Fruit fly (Drosophila melanogaster): ENCODE results near the gene CG4119.
A peak's percentile ranks its signal among the peaks of the same experiment; 100 is the strongest.

Gene CG4119

dm6 chrX:5664222-5664621 lies 1.6 kb upstream of the CG4119 start (continued):
- TF ChIP-seq CG18599 (GFP tag; optimal IDR thresholded peaks at IDR 0.05) (peak; percentile 76), CG15514 (GFP tag; optimal IDR thresholded peaks at IDR 0.05) (peak; percentile 62), eve (GFP tag; optimal IDR thresholded peaks at IDR 0.05) (no peak), ssp (GFP tag; IDR thresholded peaks at IDR 0.05) (no peak), seq (GFP tag; IDR thresholded peaks at IDR 0.05) (peak; percentile 61; the same call in 1 of the 2 replicates), BtbVII (GFP tag; optimal IDR thresholded peaks at IDR 0.05) (peak; percentile 67), CG8290 (GFP tag; optimal IDR thresholded peaks at IDR 0.05) (no peak), CG8290 (tag; optimal IDR thresholded peaks at IDR 0.05) (peak in 1 of 2 experiments; percentile 53), ken (GFP tag; IDR thresholded peaks at IDR 0.05) (0 out of 3 replicates have a peak, but pooled peaks have one; percentile 22), ttk (GFP tag; IDR thresholded peaks at IDR 0.05) (no peak), cwo (GFP tag; optimal IDR thresholded peaks at IDR 0.05) (no peak), HLH3B (GFP tag; IDR thresholded peaks at IDR 0.05) (no peak), so (GFP tag; IDR thresholded peaks at IDR 0.05) (0 out of 3 replicates have a peak, but pooled peaks have one; percentile 13), CG31365 (tag; optimal IDR thresholded peaks at IDR 0.05) (peak; percentile 50), pfk (GFP tag; optimal IDR thresholded peaks at IDR 0.05) (peak; percentile 68), CG9876 (GFP tag; optimal IDR thresholded peaks at IDR 0.05) (no peak), CG15601 (tag; optimal IDR thresholded peaks at IDR 0.05) (no peak), Meics (GFP tag; optimal IDR thresholded peaks at IDR 0.05) (peak; percentile 44), CG3281 (GFP tag; optimal IDR thresholded peaks at IDR 0.05) (peak; percentile 64), CG6683 (GFP tag; optimal IDR thresholded peaks at IDR 0.05) (peak; percentile 39), C15 (GFP tag; IDR thresholded peaks at IDR 0.05) (no peak), Hand (GFP tag; optimal IDR thresholded peaks at IDR 0.05) (peak; percentile 70), CG17385 (GFP tag; optimal IDR thresholded peaks at IDR 0.05) (peak; percentile 41), CG13296 (GFP tag; optimal IDR thresholded peaks at IDR 0.05) (peak; percentile 74), ERR (GFP tag; optimal IDR thresholded peaks at IDR 0.05) (no peak), stc (GFP tag; IDR thresholded peaks at IDR 0.05) (peak; percentile 15; the same call in 1 of the 2 replicates), nerfin-1 (tag; optimal IDR thresholded peaks at IDR 0.05) (peak; percentile 93), CG17359 (tag; optimal IDR thresholded peaks at IDR 0.05) (peak; percentile 9), ewg (GFP tag; optimal IDR thresholded peaks at IDR 0.05) (peak; percentile 42), Fer3 (tag; optimal IDR thresholded peaks at IDR 0.05) (peak; percentile 10), Atf6 (GFP tag; IDR thresholded peaks at IDR 0.05) (0 out of 2 replicates have a peak, but pooled peaks have one; percentile 36), CG7987 (GFP tag; optimal IDR thresholded peaks at IDR 0.05) (peak; percentile 48), CG6254 (GFP tag; optimal IDR thresholded peaks at IDR 0.05) (peak; percentile 51), CG34376 (GFP tag; optimal IDR thresholded peaks at IDR 0.05) (peak; percentile 87), mirr (GFP tag; optimal IDR thresholded peaks at IDR 0.05) (peak; percentile 72), CG11456 (GFP tag; IDR thresholded peaks at IDR 0.05) (0 out of 3 replicates have a peak, but pooled peaks have one; percentile 8), kni (GFP tag; optimal IDR thresholded peaks at IDR 0.05) (peak; percentile 13), Med (GFP tag) (peak; percentile 56), sna (GFP tag; IDR thresholded peaks at IDR 0.05; ENCODE audit: partially characterized antibody) (no peak), onecut (GFP tag; IDR thresholded peaks at IDR 0.05) (peak; percentile 34; the same call in 1 of the 2 replicates), fd64A (GFP tag; optimal IDR thresholded peaks at IDR 0.05) (peak; percentile 1), chm (GFP tag; IDR thresholded peaks at IDR 0.05) (peak; percentile 56; the same call in 1 of the 2 replicates), HHEX (GFP tag; optimal IDR thresholded peaks at IDR 0.05) (peak; percentile 51), Nf-YC (tag; optimal IDR thresholded peaks at IDR 0.05) (peak; percentile 20), E2f2 (GFP tag; IDR thresholded peaks at IDR 0.05) (0 out of 2 replicates have a peak, but pooled peaks have one; percentile 13), ci (GFP tag; IDR thresholded peaks at IDR 0.05) (peak; percentile 74; the same call in 2 of the 3 replicates), Bdp1 (GFP tag; optimal IDR thresholded peaks at IDR 0.05) (no peak), MTF-1 (GFP tag; optimal IDR thresholded peaks at IDR 0.05; ENCODE audit: borderline replicate concordance) (peak; percentile 46), CG3995 (GFP tag; optimal IDR thresholded peaks at IDR 0.05) (no peak), Ets97D (GFP tag; optimal IDR thresholded peaks at IDR 0.05) (peak; percentile 73)

Data from whole organism, embryonic.